Worm (Caenorhabditis elegans): Measurements from ENCODE around the gene best-16.

The best-16 gene

ce11 chrIV:7171222-7171621 is 24.4 kb downstream of the best-16 start, which contains the start of gene str-220:
Gene str-220 (minus strand): TSS chrIV:7171322.
- no peak for TF ChIP-seq sptf-1 (tag; optimal IDR thresholded peaks at IDR 0.05)
- no peak for TF ChIP-seq nhr-12 (tag; optimal IDR thresholded peaks at IDR 0.05)
- TF ChIP-seq ces-1 (GFP tag; optimal IDR thresholded peaks at IDR 0.05): no peak
- TF ChIP-seq mls-2 (tag; optimal IDR thresholded peaks at IDR 0.05): no peak

- TF ChIP-seq lin-13 (tag; optimal IDR thresholded peaks at IDR 0.05) (peak; percentile 4), cnd-1 (tag; optimal IDR thresholded peaks at IDR 0.05) (peak; percentile 55), ceh-39 (tag; optimal IDR thresholded peaks at IDR 0.05) (peak; percentile 56), lsy-2 (tag; optimal IDR thresholded peaks at IDR 0.05) (peak; percentile 29), blmp-1 (tag; optimal IDR thresholded peaks at IDR 0.05) (no peak)
Measured at ce11 chrIV:7167983-7168760, 27.5 kb downstream of the best-16 start, which contains the start of gene skr-16. Gene skr-16 (plus strand): TSS chrIV:7168710.

- no peak for TF ChIP-seq mls-2 (tag; optimal IDR thresholded peaks at IDR 0.05)
- TF ChIP-seq ces-1 (GFP tag; optimal IDR thresholded peaks at IDR 0.05): no peak
Measured at ce11 chrIV:7166553-7166952, 29.1 kb downstream of the best-16 start, which contains the start of gene C42D4.18. Gene C42D4.18 (plus strand): TSS chrIV:7166783.

- TF ChIP-seq elt-3 (tag; optimal IDR thresholded peaks at IDR 0.05) (peak; percentile 10), lsy-2 (tag; optimal IDR thresholded peaks at IDR 0.05) (peak; percentile 33), M03D4.4 (tag; optimal IDR thresholded peaks at IDR 0.05) (no peak)
Measured at ce11 chrIV:7165723-7166122, 29.9 kb downstream of the best-16 start, which contains the start of gene rpc-1. Gene rpc-1 (minus strand): TSS chrIV:7165748.

ce11 chrIV:7159586-7159985 is 36.0 kb downstream of the best-16 start:
- no peak for TF ChIP-seq ham-2 (GFP tag; optimal IDR thresholded peaks at IDR 0.05)
- TF ChIP-seq unc-120 (tag; optimal IDR thresholded peaks at IDR 0.05; ENCODE audit: poor library complexity, severe bottlenecking): no peak
- TF ChIP-seq flh-1 (GFP tag; optimal IDR thresholded peaks at IDR 0.05): no peak
- no peak for TF ChIP-seq ztf-11 (tag; optimal IDR thresholded peaks at IDR 0.05)
- TF ChIP-seq unc-62 (GFP tag; optimal IDR thresholded peaks at IDR 0.05): no peak
- no peak for TF ChIP-seq pha-4 (tag; optimal IDR thresholded peaks at IDR 0.05)
- TF ChIP-seq drap-1 (GFP tag; optimal IDR thresholded peaks at IDR 0.05): no peak
- no peak for TF ChIP-seq lsy-2 (tag; optimal IDR thresholded peaks at IDR 0.05)
- no peak for TF ChIP-seq nhr-237 (tag; optimal IDR thresholded peaks at IDR 0.05)
- no peak for TF ChIP-seq snpc-4 (tag; optimal IDR thresholded peaks at IDR 0.05)
- TF ChIP-seq nhr-76 (tag; optimal IDR thresholded peaks at IDR 0.05): no peak
- TF ChIP-seq hlh-1 (tag; optimal IDR thresholded peaks at IDR 0.05): no peak

ce11 chrIV:7158161-7158560 is 37.5 kb downstream of the best-16 start:
- TF ChIP-seq snpc-4 (tag; optimal IDR thresholded peaks at IDR 0.05) (no peak), ham-2 (GFP tag; optimal IDR thresholded peaks at IDR 0.05) (no peak), ces-1 (GFP tag; optimal IDR thresholded peaks at IDR 0.05) (no peak), M03D4.4 (tag; optimal IDR thresholded peaks at IDR 0.05) (no peak)

- TF ChIP-seq pha-4 (tag; optimal IDR thresholded peaks at IDR 0.05) (no peak), lsy-2 (tag; optimal IDR thresholded peaks at IDR 0.05) (peak; percentile 1), ces-1 (GFP tag; optimal IDR thresholded peaks at IDR 0.05) (no peak), nhr-12 (tag; optimal IDR thresholded peaks at IDR 0.05) (no peak), cnd-1 (tag; optimal IDR thresholded peaks at IDR 0.05) (no peak), lin-13 (tag; optimal IDR thresholded peaks at IDR 0.05) (no peak), ztf-11 (tag; optimal IDR thresholded peaks at IDR 0.05) (peak; percentile 16), sptf-1 (tag; optimal IDR thresholded peaks at IDR 0.05) (peak; percentile 57), zip-8 (tag; optimal IDR thresholded peaks at IDR 0.05) (no peak), elt-3 (tag; optimal IDR thresholded peaks at IDR 0.05) (no peak), ceh-43 (GFP tag; optimal IDR thresholded peaks at IDR 0.05) (peak; percentile 19)
Measured at ce11 chrIV:7156356-7156755, 39.3 kb downstream of the best-16 start, which contains the start of gene maph-9. Gene maph-9 (plus strand): TSS chrIV:7156628.

ce11 chrIV:7154356-7154755 is 41.3 kb downstream of the best-16 start, which contains the start of gene C34D4.2:
Gene C34D4.2 (plus strand): TSS chrIV:7154656.
- TF ChIP-seq unc-62 (GFP tag; optimal IDR thresholded peaks at IDR 0.05) (no peak), mab-5 (tag; optimal IDR thresholded peaks at IDR 0.05) (no peak), hlh-1 (tag; optimal IDR thresholded peaks at IDR 0.05) (no peak), elt-1 (tag; optimal IDR thresholded peaks at IDR 0.05; ENCODE audit: borderline replicate concordance, insufficient read depth) (peak; percentile 32), mls-2 (tag; optimal IDR thresholded peaks at IDR 0.05) (no peak), sptf-1 (tag; optimal IDR thresholded peaks at IDR 0.05) (no peak), snpc-4 (tag; optimal IDR thresholded peaks at IDR 0.05) (no peak)
